Worm (Caenorhabditis elegans): ENCODE measurements around the gene Y105C5B.17.

Gene Y105C5B.17

DNA sequence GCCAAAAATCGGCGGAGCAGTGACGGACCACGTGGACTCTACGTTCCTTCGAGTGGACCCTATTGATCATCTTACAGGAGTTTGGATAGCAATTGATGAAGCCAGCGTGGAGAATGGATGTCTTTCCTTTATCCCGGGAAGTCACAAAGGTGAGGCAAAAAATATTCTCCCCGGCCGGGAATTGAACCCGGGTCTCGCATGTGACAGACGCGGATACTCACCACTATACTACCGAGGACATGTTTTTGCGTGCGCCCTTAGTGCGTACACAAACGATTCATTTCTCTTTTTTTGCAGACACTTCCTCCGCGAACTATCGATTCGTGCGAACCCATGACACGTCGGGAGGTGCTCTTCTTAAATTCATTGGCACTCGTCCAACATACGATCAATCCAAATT, 31.7 kb upstream of the Y105C5B.17 start:
- TF ChIP-seq ceh-34 (tag; optimal IDR thresholded peaks at IDR 0.05), result no peak
- peak; percentile 24 for TF ChIP-seq che-1 (tag; optimal IDR thresholded peaks at IDR 0.05)
- no peak for TF ChIP-seq ceh-22 (tag; optimal IDR thresholded peaks at IDR 0.05)
- TF ChIP-seq lim-6 (tag; optimal IDR thresholded peaks at IDR 0.05), result no peak
- TF ChIP-seq ceh-2 (tag; optimal IDR thresholded peaks at IDR 0.05), result no peak
- TF ChIP-seq tbx-7 (tag; optimal IDR thresholded peaks at IDR 0.05), result no peak
- peak; percentile 64 for TF ChIP-seq hlh-30 (tag; optimal IDR thresholded peaks at IDR 0.05; ENCODE audit: insufficient read depth)
- no peak for TF ChIP-seq ttx-3 (tag; optimal IDR thresholded peaks at IDR 0.05)
- TF ChIP-seq ama-1 (optimal IDR thresholded peaks at IDR 0.05), result no peak
- TF ChIP-seq ceh-19 (GFP tag; optimal IDR thresholded peaks at IDR 0.05), result no peak
- no peak for TF ChIP-seq unc-86 (tag; optimal IDR thresholded peaks at IDR 0.05)
- TF ChIP-seq madf-2 (tag; optimal IDR thresholded peaks at IDR 0.05), result no peak
- TF ChIP-seq fkh-6 (tag; optimal IDR thresholded peaks at IDR 0.05), result no peak
- no peak for TF ChIP-seq ref-2 (tag; optimal IDR thresholded peaks at IDR 0.05)
- TF ChIP-seq pat-9 (tag; optimal IDR thresholded peaks at IDR 0.05), result no peak

DNA sequence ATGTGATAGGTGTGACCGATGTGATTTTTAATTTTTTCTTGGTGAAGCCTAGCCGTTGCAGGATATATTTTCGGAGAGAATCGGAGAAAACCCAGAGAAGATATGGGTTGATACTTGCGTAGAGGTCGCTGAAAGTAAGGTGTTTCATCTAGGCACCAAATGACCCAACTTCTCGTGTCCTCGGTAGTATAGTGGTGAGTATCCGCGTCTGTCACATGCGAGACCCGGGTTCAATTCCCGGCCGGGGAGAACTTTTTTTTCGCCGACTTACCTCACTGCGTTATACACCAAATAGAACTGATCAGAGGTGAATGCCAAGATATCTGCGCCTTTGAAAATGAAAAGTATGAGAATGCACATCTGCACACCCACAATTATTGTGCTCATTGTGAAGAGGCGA, 31.1 kb upstream of the Y105C5B.17 start:
- TF ChIP-seq syd-9 (tag; optimal IDR thresholded peaks at IDR 0.05) (peak; percentile 11), hlh-6 (tag; optimal IDR thresholded peaks at IDR 0.05) (no peak), ceh-31 (tag; optimal IDR thresholded peaks at IDR 0.05) (no peak), zip-5 (tag; optimal IDR thresholded peaks at IDR 0.05) (no peak), ref-2 (tag; optimal IDR thresholded peaks at IDR 0.05) (no peak), ceh-6 (GFP tag; optimal IDR thresholded peaks at IDR 0.05) (peak; percentile 16), ceh-34 (tag; optimal IDR thresholded peaks at IDR 0.05) (peak; percentile 23), che-1 (tag; optimal IDR thresholded peaks at IDR 0.05) (peak; percentile 11), ceh-14 (tag; optimal IDR thresholded peaks at IDR 0.05) (no peak), elt-2 (tag; optimal IDR thresholded peaks at IDR 0.05) (peak; percentile 51), K09A11.1 (tag; optimal IDR thresholded peaks at IDR 0.05; ENCODE audit: insufficient read depth) (peak; percentile 8), pat-9 (tag; optimal IDR thresholded peaks at IDR 0.05) (peak; percentile 7), tbx-7 (tag; optimal IDR thresholded peaks at IDR 0.05) (no peak), hlh-30 (tag; optimal IDR thresholded peaks at IDR 0.05; ENCODE audit: insufficient read depth) (peak; percentile 58), hlh-13 (GFP tag; optimal IDR thresholded peaks at IDR 0.05) (peak; percentile 32)

DNA sequence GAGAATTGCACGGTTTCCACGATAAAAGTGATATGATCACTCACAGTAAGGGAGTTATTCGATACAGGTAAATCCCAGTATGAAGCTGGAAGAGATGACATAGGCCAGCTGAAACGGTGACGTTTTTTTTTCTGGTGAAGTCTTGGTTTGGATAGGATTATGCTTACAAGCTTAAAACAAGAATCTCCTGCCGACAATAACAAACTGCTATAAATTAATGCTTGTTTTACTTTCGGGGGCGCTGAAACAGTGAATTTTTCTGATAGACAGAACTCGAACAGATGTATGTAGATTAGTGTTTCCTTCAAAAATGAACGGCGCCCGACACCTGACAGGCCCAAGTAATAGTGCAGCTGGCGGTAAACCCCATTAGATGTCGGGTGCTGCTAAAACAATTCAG, 29.1 kb upstream of the Y105C5B.17 start, which contains the start of gene srv-16:
TSS of gene srv-16 (minus strand) at position 101 of the 400 bp plus-strand sequence.
- TF ChIP-seq ahr-1 (tag; optimal IDR thresholded peaks at IDR 0.05), result no peak
- no peak for TF ChIP-seq nhr-11 (tag; optimal IDR thresholded peaks at IDR 0.05)
- no peak for TF ChIP-seq ceh-9 (tag; optimal IDR thresholded peaks at IDR 0.05)
- no peak for TF ChIP-seq pha-2 (tag; optimal IDR thresholded peaks at IDR 0.05)
- TF ChIP-seq nhr-232 (tag; optimal IDR thresholded peaks at IDR 0.05), result no peak
- TF ChIP-seq ref-2 (tag; optimal IDR thresholded peaks at IDR 0.05), result no peak
- TF ChIP-seq pax-1 (tag; optimal IDR thresholded peaks at IDR 0.05), result no peak
- no peak for TF ChIP-seq gmeb-2 (tag; optimal IDR thresholded peaks at IDR 0.05)
- no peak for TF ChIP-seq hlh-6 (tag; optimal IDR thresholded peaks at IDR 0.05)
- TF ChIP-seq hlh-13 (GFP tag; optimal IDR thresholded peaks at IDR 0.05), result no peak
- TF ChIP-seq ceh-48 (tag; optimal IDR thresholded peaks at IDR 0.05), result no peak
- no peak for TF ChIP-seq unc-55 (GFP tag; optimal IDR thresholded peaks at IDR 0.05)
- no peak for TF ChIP-seq ceh-2 (tag; optimal IDR thresholded peaks at IDR 0.05)
- no peak for TF ChIP-seq Y22D7AL.16 (tag; optimal IDR thresholded peaks at IDR 0.05)
- TF ChIP-seq npax-4 (tag; optimal IDR thresholded peaks at IDR 0.05), result no peak
- TF ChIP-seq fkh-10 (GFP tag; optimal IDR thresholded peaks at IDR 0.05), result no peak
- TF ChIP-seq zip-5 (tag; optimal IDR thresholded peaks at IDR 0.05), result no peak
- TF ChIP-seq unc-42 (tag; optimal IDR thresholded peaks at IDR 0.05), result no peak
- no peak for TF ChIP-seq pag-3 (tag; optimal IDR thresholded peaks at IDR 0.05; ENCODE audit: borderline replicate concordance)
- no peak for TF ChIP-seq ztf-16 (tag; optimal IDR thresholded peaks at IDR 0.05)
